Worm (Caenorhabditis elegans) whole organism, L1 larva: ENCODE results near the gene gcy-33.
A peak's percentile ranks its signal among the peaks of the same experiment; 100 is the strongest.

ENCODE experiments used
- ceh-8 ChIP-seq: fragments of 200-800 bp; sonication (Bioruptor generic); optimal IDR thresholded peaks from 2 replicates; lab custom pipeline; 2018; ENCODE audit warnings: mild to moderate bottlenecking, missing genetic modification characterization, moderate library complexity, missing compliant biosample characterization
- pax-3 ChIP-seq: fragments of 200-800 bp; sonication (Bioruptor generic); optimal IDR thresholded peaks from 2 replicates; lab custom pipeline; 2018; ENCODE audit warnings: mild to moderate bottlenecking, missing genetic modification characterization, moderate library complexity, missing compliant biosample characterization

Gene gcy-33

ce11 chrV:11946818-11947217, 54.8 kb downstream of the gcy-33 start:
- no peak for TF ChIP-seq pax-3
- TF ChIP-seq ceh-8 (GFP tag; lab: Kevin White, UChicago) = peak; percentile 12
